Worm (Caenorhabditis elegans) whole organism, early embryonic: Measurements from ENCODE around the gene sgn-1.

Experiments used
- B0310.2 ChIP-seq: sonication (generic microtip); optimal IDR thresholded peaks from 2 replicates; lab custom pipeline; 2016; ENCODE audit warnings: mild to moderate bottlenecking, missing genetic modification characterization, missing compliant biosample characterization
- F13C5.2 ChIP-seq: sonication (generic microtip); optimal IDR thresholded peaks from 2 replicates; lab custom pipeline; 2017; ENCODE audit warnings: mild to moderate bottlenecking, missing genetic modification characterization, inconsistent platforms, missing compliant biosample characterization
- aly-1 ChIP-seq: sonication (generic microtip); optimal IDR thresholded peaks from 2 replicates; lab custom pipeline; 2016; ENCODE audit warnings: missing genetic modification characterization, missing compliant biosample characterization
- ama-1 ChIP-seq: fragments of 150-350 bp; optimal IDR thresholded peaks from 2 replicates; lab custom pipeline; 2014
- ceh-13 ChIP-seq: fragments of 200-800 bp; sonication (Bioruptor generic); optimal IDR thresholded peaks from 2 replicates; lab custom pipeline; 2018; ENCODE audit warnings: mild to moderate bottlenecking, missing genetic modification characterization, missing compliant biosample characterization
- ceh-36 ChIP-seq: sonication (generic microtip); optimal IDR thresholded peaks from 2 replicates; lab custom pipeline; 2016; ENCODE audit warnings: missing genetic modification characterization, inconsistent platforms, missing compliant biosample characterization
- ets-7 ChIP-seq: sonication (generic microtip); optimal IDR thresholded peaks from 2 replicates; lab custom pipeline; 2016; ENCODE audit warnings: missing genotype, missing genetic modification characterization, missing compliant biosample characterization
- flt-1 ChIP-seq: fragments of 200-800 bp; sonication (Bioruptor generic); IDR thresholded peaks from 2 replicates; pipeline ENCODE4 v1.3.6; 2022; ENCODE audit warnings: missing genetic modification characterization, missing compliant biosample characterization
- hmbx-1 ChIP-seq: sonication (generic microtip); optimal IDR thresholded peaks from 2 replicates; lab custom pipeline; 2016; ENCODE audit warnings: mild to moderate bottlenecking, missing genetic modification characterization, missing compliant biosample characterization
- hmg-4 ChIP-seq: fragments of 200-800 bp; sonication (Bioruptor generic); optimal IDR thresholded peaks from 2 replicates; lab custom pipeline; 2018; ENCODE audit warnings: mild to moderate bottlenecking, missing genetic modification characterization, missing compliant biosample characterization
- hnd-1 ChIP-seq: sonication (generic microtip); optimal IDR thresholded peaks from 2 replicates; lab custom pipeline; 2016; ENCODE audit warnings: missing genetic modification characterization, missing compliant biosample characterization
- pes-1 ChIP-seq: fragments of 200-800 bp; sonication (Bioruptor generic); IDR thresholded peaks from 2 replicates; pipeline ENCODE4 v1.3.6; 2022; ENCODE audit warnings: missing genetic modification reagents, missing genetic modification characterization, missing compliant biosample characterization
- scrt-1 ChIP-seq: fragments of 200-800 bp; sonication (Bioruptor generic); IDR thresholded peaks from 2 replicates; pipeline ENCODE4 v1.3.6; 2022; ENCODE audit warnings: missing genetic modification characterization, missing compliant biosample characterization
- sea-1 ChIP-seq: fragments of 200-800 bp; sonication (Bioruptor generic); conservative IDR thresholded peaks from 2 replicates; pipeline ENCODE4 v1.3.6; 2022; ENCODE audit warnings: missing genetic modification characterization, missing compliant biosample characterization
- tbx-11 ChIP-seq: fragments of 200-800 bp; sonication (Bioruptor generic); IDR thresholded peaks from 2 replicates; pipeline ENCODE4 v1.3.6; 2022; ENCODE audit warnings: missing genetic modification characterization, missing compliant biosample characterization
- tbx-37 ChIP-seq: fragments of 200-800 bp; sonication (Bioruptor generic); conservative IDR thresholded peaks from 2 replicates; pipeline ENCODE4 v1.3.6; 2022; ENCODE audit warnings: missing genetic modification reagents, missing genetic modification characterization, missing compliant biosample characterization
- tra-4 ChIP-seq: sonication (generic microtip); optimal IDR thresholded peaks from 2 replicates; lab custom pipeline; 2017; ENCODE audit warnings: missing genetic modification characterization, missing compliant biosample characterization

The sgn-1 gene

DNA sequence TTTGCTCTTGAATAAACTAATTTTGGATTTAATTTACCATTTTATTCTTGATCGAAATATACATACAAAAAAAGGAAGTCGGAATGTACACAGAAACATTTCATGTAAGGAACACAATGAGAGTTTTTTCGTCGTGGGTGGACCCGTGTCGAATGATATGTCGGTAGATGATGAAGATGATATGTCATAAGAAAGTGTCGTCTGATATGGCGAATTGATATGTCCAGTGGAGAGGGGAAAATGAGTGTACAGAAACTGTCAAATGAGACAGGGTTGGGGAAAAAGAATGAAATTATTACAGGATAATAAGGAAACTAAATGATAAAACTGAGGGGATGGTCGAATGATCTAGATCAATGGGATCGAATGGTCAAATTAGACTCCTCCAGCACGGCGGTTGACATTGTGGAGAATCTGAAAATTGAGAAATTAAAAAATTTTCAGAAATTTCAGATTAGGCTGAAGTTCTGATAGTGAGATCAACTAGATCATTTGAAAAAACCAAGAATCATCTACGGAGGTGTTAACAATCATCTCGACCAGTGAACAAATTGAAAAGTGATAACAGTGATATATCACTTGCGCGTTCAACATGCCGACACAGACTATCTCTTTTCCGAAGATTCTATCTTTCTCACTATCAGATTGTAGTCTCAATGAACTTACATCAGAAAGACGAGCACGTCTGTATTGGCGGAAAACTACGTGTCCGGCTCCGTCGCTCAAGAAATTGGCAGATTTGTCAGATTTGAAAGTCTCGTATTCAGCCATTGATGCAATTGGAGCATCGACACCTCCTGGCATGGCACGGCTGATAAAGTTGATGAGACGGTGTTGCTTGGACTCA is 36.9 kb upstream of the sgn-1 start:
- no peak for TF ChIP-seq ceh-36
- TF ChIP-seq tra-4 (tag; lab: Kevin White, UChicago), result no peak
- TF ChIP-seq aly-1 (tag; lab: Kevin White, UChicago), result no peak
- TF ChIP-seq flt-1 (GFP tag; lab: Robert Waterston, UW), result no peak
- TF ChIP-seq tbx-37, result no peak
- TF ChIP-seq B0310.2, result no peak
- TF ChIP-seq scrt-1 (GFP tag; lab: Robert Waterston, UW), result no peak
- TF ChIP-seq ets-7 (tag; lab: Kevin White, UChicago), result no peak
- no peak for TF ChIP-seq hmg-4 (GFP tag; lab: Kevin White, UChicago)
- no peak for TF ChIP-seq hnd-1 (tag; lab: Kevin White, UChicago)
- TF ChIP-seq pes-1 (GFP tag; lab: Robert Waterston, UW), result no peak
- TF ChIP-seq tbx-11 (GFP tag; lab: Robert Waterston, UW), result no peak
- no peak for TF ChIP-seq sea-1 (GFP tag; lab: Robert Waterston, UW)
- TF ChIP-seq ama-1 (lab: Kevin White, UChicago), result no peak
- no peak for TF ChIP-seq hmbx-1 (tag; lab: Kevin White, UChicago)
- no peak for TF ChIP-seq F13C5.2 (tag; lab: Kevin White, UChicago)
- TF ChIP-seq ceh-13, result no peak

DNA sequence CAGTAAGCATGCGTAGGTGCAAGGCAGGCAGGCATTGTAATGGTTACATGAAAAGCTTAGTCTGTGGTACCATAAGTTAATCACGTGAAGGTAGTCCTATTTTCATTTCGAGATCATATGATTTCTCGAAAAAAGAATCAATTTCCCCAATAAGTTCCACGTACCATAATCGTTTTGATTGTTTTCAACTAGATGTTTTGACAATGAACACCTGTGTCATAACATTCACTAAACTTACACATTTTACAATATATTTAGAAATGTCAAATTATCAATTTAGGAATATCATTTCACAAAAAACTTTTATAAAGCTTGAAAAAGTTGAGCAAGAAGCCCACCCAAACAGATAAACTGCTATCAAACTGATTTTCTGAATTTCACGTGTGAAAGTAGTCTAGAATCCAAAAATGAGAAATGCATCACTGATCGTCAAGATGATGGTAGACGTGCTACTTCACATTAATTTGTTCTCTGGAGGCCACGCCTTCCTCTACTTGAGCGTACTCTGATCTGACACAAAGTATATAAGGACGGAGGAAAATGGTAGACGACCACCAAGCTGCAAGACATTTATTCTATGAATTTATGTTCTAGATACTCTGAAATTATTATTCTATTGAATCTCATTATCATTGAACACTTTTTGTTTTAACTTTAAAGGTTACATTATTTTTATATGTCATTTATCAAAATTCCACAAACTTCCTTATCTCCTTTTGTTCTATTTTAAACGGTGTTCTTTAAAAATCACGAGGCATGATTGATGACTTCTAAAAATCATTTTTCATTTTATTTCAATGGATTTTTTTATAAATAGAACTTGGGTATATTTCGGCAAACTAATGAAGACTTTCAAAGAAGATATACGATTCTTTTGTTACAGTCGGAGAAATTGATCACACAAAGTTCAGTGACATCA is 35.8 kb upstream of the sgn-1 start, which contains the start of gene F46C5.10:
Gene F46C5.10, minus strand, starts transcription at position 51 of the 919 bp plus-strand sequence.
- TF ChIP-seq aly-1 (tag; lab: Kevin White, UChicago), result no peak
- TF ChIP-seq ceh-13, result no peak
- TF ChIP-seq tbx-37, result no peak
- no peak for TF ChIP-seq F13C5.2 (tag; lab: Kevin White, UChicago)
- no peak for TF ChIP-seq hmbx-1 (tag; lab: Kevin White, UChicago)
- TF ChIP-seq ets-7 (tag; lab: Kevin White, UChicago), result no peak
- TF ChIP-seq pes-1 (GFP tag; lab: Robert Waterston, UW), result no peak
- TF ChIP-seq B0310.2, result no peak
- TF ChIP-seq hmg-4 (GFP tag; lab: Kevin White, UChicago), result no peak
- TF ChIP-seq ceh-36, result no peak
- no peak for TF ChIP-seq ama-1 (lab: Kevin White, UChicago)
- no peak for TF ChIP-seq sea-1 (GFP tag; lab: Robert Waterston, UW)
- no peak for TF ChIP-seq hnd-1 (tag; lab: Kevin White, UChicago)
- no peak for TF ChIP-seq flt-1 (GFP tag; lab: Robert Waterston, UW)

DNA sequence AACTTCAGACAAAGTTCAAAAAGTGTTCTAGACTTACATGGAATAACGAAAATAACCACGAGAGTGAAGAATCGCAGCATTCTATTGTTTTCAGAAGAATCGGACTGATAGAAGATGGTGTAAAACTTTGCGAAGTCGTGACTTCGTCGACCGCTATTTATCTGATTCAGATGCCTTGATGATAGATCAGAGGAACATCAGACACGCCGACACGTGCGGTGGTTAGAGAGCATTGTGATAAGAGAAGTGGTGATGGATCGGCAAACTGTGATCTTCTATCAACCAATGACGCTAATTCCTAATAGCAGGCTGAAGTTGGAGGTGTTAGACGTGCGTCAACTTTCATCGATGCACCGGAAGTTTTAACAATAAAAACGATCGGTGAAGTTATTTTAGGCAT is 34.8 kb upstream of the sgn-1 start:
- no peak for TF ChIP-seq F13C5.2 (tag; lab: Kevin White, UChicago)
- no peak for TF ChIP-seq hnd-1 (tag; lab: Kevin White, UChicago)
- no peak for TF ChIP-seq sea-1 (GFP tag; lab: Robert Waterston, UW)
- no peak for TF ChIP-seq hmg-4 (GFP tag; lab: Kevin White, UChicago)
- TF ChIP-seq pes-1 (GFP tag; lab: Robert Waterston, UW), result no peak
- no peak for TF ChIP-seq ama-1 (lab: Kevin White, UChicago)
- no peak for TF ChIP-seq tbx-11 (GFP tag; lab: Robert Waterston, UW)
- no peak for TF ChIP-seq ceh-36
- TF ChIP-seq scrt-1 (GFP tag; lab: Robert Waterston, UW), result no peak
- no peak for TF ChIP-seq B0310.2
- no peak for TF ChIP-seq tbx-37
- no peak for TF ChIP-seq tra-4 (tag; lab: Kevin White, UChicago)
- TF ChIP-seq aly-1 (tag; lab: Kevin White, UChicago), result no peak

DNA sequence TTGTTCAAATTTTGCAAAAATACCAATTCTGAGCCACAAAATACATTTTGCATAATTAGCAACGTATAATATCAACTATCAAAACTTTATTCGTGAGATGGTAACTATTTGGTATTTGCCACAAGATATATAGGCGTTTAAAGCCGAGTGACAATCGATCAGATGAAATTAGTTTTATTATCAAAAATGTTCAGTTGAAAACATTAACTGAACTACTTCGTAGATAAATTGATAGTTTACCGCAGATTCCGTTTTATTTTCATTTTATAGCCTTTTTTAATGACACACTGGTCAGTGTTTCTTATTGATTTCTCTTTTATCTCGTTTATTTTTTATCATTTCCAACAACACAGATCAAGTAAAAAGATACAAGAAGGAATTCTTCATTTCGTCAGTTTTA is 33.8 kb upstream of the sgn-1 start:
- TF ChIP-seq ceh-36 (no peak), tbx-11 (GFP tag; lab: Robert Waterston, UW) (no peak), hmbx-1 (tag; lab: Kevin White, UChicago) (no peak), B0310.2 (no peak), hmg-4 (GFP tag; lab: Kevin White, UChicago) (no peak), hnd-1 (tag; lab: Kevin White, UChicago) (no peak), F13C5.2 (tag; lab: Kevin White, UChicago) (no peak), aly-1 (tag; lab: Kevin White, UChicago) (no peak), ceh-13 (no peak), ama-1 (lab: Kevin White, UChicago) (no peak), ets-7 (tag; lab: Kevin White, UChicago) (no peak), pes-1 (GFP tag; lab: Robert Waterston, UW) (no peak), tbx-37 (no peak), tra-4 (tag; lab: Kevin White, UChicago) (no peak), sea-1 (GFP tag; lab: Robert Waterston, UW) (no peak), scrt-1 (GFP tag; lab: Robert Waterston, UW) (no peak), flt-1 (GFP tag; lab: Robert Waterston, UW) (no peak)

DNA sequence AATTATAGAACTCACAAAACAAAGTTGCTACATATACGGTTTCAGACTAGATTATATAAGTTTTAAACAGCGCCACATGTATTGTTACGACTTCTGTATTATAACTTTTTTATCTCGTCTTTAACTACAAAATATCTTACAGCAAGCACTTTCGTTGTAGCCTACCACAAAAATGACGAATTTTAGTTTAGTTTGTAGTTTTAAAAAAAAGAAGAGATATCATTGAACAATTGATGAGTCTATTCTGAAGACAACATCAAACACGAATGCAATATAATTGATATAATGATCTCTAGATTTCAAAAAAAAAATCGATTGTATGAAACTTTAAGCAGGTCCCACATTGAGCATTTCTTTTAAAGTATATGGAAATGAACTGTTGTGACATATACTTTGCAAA is 30.8 kb upstream of the sgn-1 start:
- no peak for TF ChIP-seq tbx-11 (GFP tag; lab: Robert Waterston, UW)
- no peak for TF ChIP-seq ceh-36
- no peak for TF ChIP-seq flt-1 (GFP tag; lab: Robert Waterston, UW)
- TF ChIP-seq B0310.2, result no peak
- no peak for TF ChIP-seq ets-7 (tag; lab: Kevin White, UChicago)
- TF ChIP-seq hmg-4 (GFP tag; lab: Kevin White, UChicago), result no peak
- no peak for TF ChIP-seq scrt-1 (GFP tag; lab: Robert Waterston, UW)
- no peak for TF ChIP-seq tbx-37
- no peak for TF ChIP-seq hmbx-1 (tag; lab: Kevin White, UChicago)
- no peak for TF ChIP-seq sea-1 (GFP tag; lab: Robert Waterston, UW)
- no peak for TF ChIP-seq hnd-1 (tag; lab: Kevin White, UChicago)
- no peak for TF ChIP-seq F13C5.2 (tag; lab: Kevin White, UChicago)
- TF ChIP-seq ceh-13, result no peak
- TF ChIP-seq tra-4 (tag; lab: Kevin White, UChicago), result no peak
